Worm (Caenorhabditis elegans) whole organism, L2 larva: ENCODE results near the gene srbc-32.
A peak's percentile ranks its signal among the peaks of the same experiment; 100 is the strongest.

Experiments used
- F13H6.1 ChIP-seq: sonication (generic microtip); optimal IDR thresholded peaks from 2 replicates; lab custom pipeline; 2016; ENCODE audit warnings: missing genetic modification characterization, missing compliant biosample characterization
- ama-1 ChIP-seq: fragments of 150-350 bp; optimal IDR thresholded peaks from 2 replicates; lab custom pipeline; 2018; ENCODE audit warnings: inconsistent platforms
- blmp-1 ChIP-seq: sonication (generic microtip); optimal IDR thresholded peaks from 2 replicates; lab custom pipeline; 2017; ENCODE audit warnings: missing genetic modification characterization, mild to moderate bottlenecking, missing compliant biosample characterization, antibody characterized with exemption, moderate library complexity; ENCODE audit not compliant: insufficient read depth
- ceh-82 ChIP-seq: fragments of 150-350 bp; optimal IDR thresholded peaks from 2 replicates; lab custom pipeline; 2014; ENCODE audit warnings: missing biosample characterization, missing genetic modification characterization
- crh-2 ChIP-seq: sonication (generic microtip); optimal IDR thresholded peaks from 2 replicates; lab custom pipeline; 2017; ENCODE audit warnings: missing biosample characterization, missing genetic modification characterization
- elt-1 ChIP-seq: fragments of 150-350 bp; optimal IDR thresholded peaks from 2 replicates; lab custom pipeline; 2014; ENCODE audit warnings: missing biosample characterization, missing genetic modification characterization
- fos-1 ChIP-seq: fragments of 150-350 bp; optimal IDR thresholded peaks from 2 replicates; lab custom pipeline; 2014; ENCODE audit warnings: missing biosample characterization, missing genetic modification characterization
- gmeb-1 ChIP-seq: fragments of 150-350 bp; optimal IDR thresholded peaks from 2 replicates; lab custom pipeline; 2014; ENCODE audit warnings: missing biosample characterization, missing genetic modification characterization
- lin-11 ChIP-seq: fragments of 150-350 bp; sonication (generic microtip); optimal IDR thresholded peaks from 2 replicates; lab custom pipeline; 2014; ENCODE audit warnings: missing biosample characterization, missing genetic modification characterization, inconsistent platforms, mixed read lengths
- lin-39 ChIP-seq: fragments of 150-350 bp; optimal IDR thresholded peaks from 2 replicates; lab custom pipeline; 2014; ENCODE audit warnings: missing biosample characterization, missing genetic modification reagents, missing genetic modification characterization
- mbf-1 ChIP-seq: sonication (generic microtip); optimal IDR thresholded peaks from 2 replicates; lab custom pipeline; 2017; ENCODE audit warnings: missing biosample characterization, missing genetic modification characterization
- nhr-10 ChIP-seq: sonication (generic microtip); optimal IDR thresholded peaks from 2 replicates; lab custom pipeline; 2017; ENCODE audit warnings: missing biosample characterization, missing genetic modification characterization
- nhr-11 ChIP-seq: fragments of 150-350 bp; optimal IDR thresholded peaks from 2 replicates; lab custom pipeline; 2014; ENCODE audit warnings: missing biosample characterization, missing genetic modification characterization
- nhr-129 ChIP-seq: fragments of 150-350 bp; optimal IDR thresholded peaks from 2 replicates; lab custom pipeline; 2014; ENCODE audit warnings: missing biosample characterization, missing genetic modification characterization
- nhr-25 ChIP-seq: fragments of 150-350 bp; sonication (generic microtip); optimal IDR thresholded peaks from 3 replicates; lab custom pipeline; 2014; ENCODE audit warnings: missing biosample characterization, missing genetic modification characterization
- peb-1 ChIP-seq: fragments of 150-350 bp; optimal IDR thresholded peaks from 2 replicates; lab custom pipeline; 2014; ENCODE audit warnings: missing biosample characterization, missing genetic modification characterization
- snpc-4 ChIP-seq: fragments of 150-350 bp; optimal IDR thresholded peaks from 2 replicates; lab custom pipeline; 2014; ENCODE audit warnings: missing biosample characterization, missing genetic modification characterization
- unc-39 ChIP-seq: fragments of 150-350 bp; optimal IDR thresholded peaks from 2 replicates; lab custom pipeline; 2014; ENCODE audit warnings: missing biosample characterization, missing genetic modification characterization
- unc-55 ChIP-seq: fragments of 150-350 bp; sonication (generic microtip); optimal IDR thresholded peaks from 3 replicates; lab custom pipeline; 2014; ENCODE audit warnings: missing biosample characterization, missing genetic modification reagents, missing genetic modification characterization
- ztf-11 ChIP-seq: sonication (generic microtip); optimal IDR thresholded peaks from 2 replicates; lab custom pipeline; 2017; ENCODE audit warnings: missing biosample characterization, missing genetic modification characterization
- ztf-4 ChIP-seq: fragments of 150-350 bp; optimal IDR thresholded peaks from 2 replicates; lab custom pipeline; 2014; ENCODE audit warnings: missing biosample characterization, missing genetic modification characterization

srbc-32 gene

ce11 chrV:3445090-3445832 lies 41.5 kb downstream of the srbc-32 start:
- no peak for TF ChIP-seq ztf-4 (tag; lab: Kevin White, UChicago)
- TF ChIP-seq ztf-11 = no peak
- no peak for TF ChIP-seq unc-55
- no peak for TF ChIP-seq F13H6.1 (tag; lab: Kevin White, UChicago)

- no peak for TF ChIP-seq snpc-4
- no peak for TF ChIP-seq gmeb-1 (tag; lab: Kevin White, UChicago)
- TF ChIP-seq mbf-1 (tag; lab: Kevin White, UChicago) = no peak
- TF ChIP-seq ztf-11 = no peak
- TF ChIP-seq ceh-82 = no peak
- peak; percentile 29 for TF ChIP-seq F13H6.1 (tag; lab: Kevin White, UChicago)
- no peak for TF ChIP-seq lin-11 (tag; lab: Kevin White, UChicago)
These were observed 42.0 kb downstream of the srbc-32 start, which contains the start of gene cfz-2 for ce11 chrV:3444777-3445089. Gene cfz-2, minus strand, starts transcription at chrV:3444877.

ce11 chrV:3442609-3443008 lies 44.1 kb downstream of the srbc-32 start:
- TF ChIP-seq ama-1 (lab: Kevin White, UChicago) (no peak), fos-1 (tag; lab: Kevin White, UChicago) (no peak), nhr-10 (tag; lab: Kevin White, UChicago) (no peak), F13H6.1 (tag; lab: Kevin White, UChicago) (no peak), crh-2 (tag; lab: Kevin White, UChicago) (no peak), blmp-1 (tag; lab: Kevin White, UChicago) (no peak), lin-39 (no peak), elt-1 (tag; lab: Kevin White, UChicago) (no peak), nhr-129 (tag; lab: Kevin White, UChicago) (no peak), unc-39 (tag; lab: Kevin White, UChicago) (no peak), lin-11 (tag; lab: Kevin White, UChicago) (no peak), peb-1 (tag; lab: Kevin White, UChicago) (no peak), ceh-82 (no peak), nhr-25 (tag; lab: Kevin White, UChicago) (no peak), nhr-11 (tag; lab: Kevin White, UChicago) (no peak), mbf-1 (tag; lab: Kevin White, UChicago) (no peak)
